Fruit fly (Drosophila melanogaster): ENCODE measurements around the gene CG13775.

Gene CG13775

dm6 chr2L:6967422-6968012 is 10.8 kb upstream of the CG13775 start, which contains the start of gene Sumo:
Gene Sumo (minus strand): TSS chr2L:6967644.
- TF ChIP-seq woc (GFP tag; optimal IDR thresholded peaks at IDR 0.05) = peak; percentile 47
- TF ChIP-seq Hr83 (GFP tag; optimal IDR thresholded peaks at IDR 0.05; ENCODE audit: poor library complexity, severe bottlenecking) = peak; percentile 94
- no peak for TF ChIP-seq Rel (GFP tag; optimal IDR thresholded peaks at IDR 0.05)
- TF ChIP-seq Rel (tag; optimal IDR thresholded peaks at IDR 0.05) = peak; percentile 13
- TF ChIP-seq CG9705 (GFP tag; optimal IDR thresholded peaks at IDR 0.05) = no peak
- peak; percentile 21 for TF ChIP-seq Sp1 (GFP tag; optimal IDR thresholded peaks at IDR 0.05)
- no peak for TF ChIP-seq lola (GFP tag; optimal IDR thresholded peaks at IDR 0.05)
- no peak for TF ChIP-seq brk (GFP tag; optimal IDR thresholded peaks at IDR 0.05)
- TF ChIP-seq Vsx2 (GFP tag; optimal IDR thresholded peaks at IDR 0.05; ENCODE audit: partially characterized antibody) = no peak
- peak; percentile 11 for TF ChIP-seq HLH106 (tag; optimal IDR thresholded peaks at IDR 0.05)
- peak; percentile 22 for TF ChIP-seq rgr (GFP tag; optimal IDR thresholded peaks at IDR 0.05)
- TF ChIP-seq N (GFP tag; optimal IDR thresholded peaks at IDR 0.05) = no peak
- TF ChIP-seq Dif (GFP tag; optimal IDR thresholded peaks at IDR 0.05; ENCODE audit: partially characterized antibody) = no peak
- no peak for TF ChIP-seq dsf (GFP tag; optimal IDR thresholded peaks at IDR 0.05; ENCODE audit: borderline replicate concordance)
- TF ChIP-seq Jra (GFP tag; optimal IDR thresholded peaks at IDR 0.05) = peak; percentile 62

dm6 chr2L:6966309-6966708 is 9.6 kb upstream of the CG13775 start:
- TF ChIP-seq N (GFP tag; optimal IDR thresholded peaks at IDR 0.05) (peak; percentile 31), br (GFP tag; optimal IDR thresholded peaks at IDR 0.05) (no peak), psq (GFP tag; optimal IDR thresholded peaks at IDR 0.05) (peak; percentile 11), OdsH (GFP tag; optimal IDR thresholded peaks at IDR 0.05) (no peak), Jra (GFP tag; optimal IDR thresholded peaks at IDR 0.05) (no peak), lola (GFP tag; optimal IDR thresholded peaks at IDR 0.05) (no peak), Hr83 (GFP tag; optimal IDR thresholded peaks at IDR 0.05; ENCODE audit: poor library complexity, severe bottlenecking) (no peak), CrebA (GFP tag; optimal IDR thresholded peaks at IDR 0.05; ENCODE audit: borderline replicate concordance) (no peak), Sp1 (GFP tag; optimal IDR thresholded peaks at IDR 0.05) (peak; percentile 17), dl (GFP tag; optimal IDR thresholded peaks at IDR 0.05; ENCODE audit: insufficient read depth in 1 of 2, partially characterized antibody in 2 of 2) (no peak), HLH106 (tag; optimal IDR thresholded peaks at IDR 0.05) (peak; percentile 3), Rel (GFP tag; optimal IDR thresholded peaks at IDR 0.05) (no peak), Rel (tag; optimal IDR thresholded peaks at IDR 0.05) (peak; percentile 37), jim (GFP tag; optimal IDR thresholded peaks at IDR 0.05) (no peak)

DNA sequence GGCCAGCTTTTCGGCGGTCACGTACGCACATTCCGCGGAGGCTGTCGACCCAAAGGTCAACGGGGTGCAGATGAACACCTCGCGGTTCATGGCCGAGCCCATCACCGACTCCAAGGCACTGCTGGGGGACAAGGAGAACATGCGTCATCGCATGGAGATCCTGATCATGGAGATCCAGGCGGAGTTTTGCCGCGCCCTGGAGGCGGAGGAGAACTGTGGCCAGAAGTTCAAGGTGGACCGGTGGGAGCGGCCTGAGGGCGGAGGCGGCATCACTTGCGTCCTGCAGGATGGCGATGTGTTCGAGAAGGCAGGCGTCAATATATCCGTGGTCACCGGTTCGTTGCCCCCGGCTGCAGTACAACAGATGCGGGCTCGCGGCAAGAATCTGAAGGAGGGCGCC is 7.9 kb upstream of the CG13775 start:
- TF ChIP-seq Hr78 (GFP tag; optimal IDR thresholded peaks at IDR 0.05) (no peak), Vsx2 (GFP tag; optimal IDR thresholded peaks at IDR 0.05; ENCODE audit: partially characterized antibody) (no peak), Hnf4 (GFP tag; optimal IDR thresholded peaks at IDR 0.05) (no peak), psq (GFP tag; optimal IDR thresholded peaks at IDR 0.05) (no peak), CG32264 (GFP tag; optimal IDR thresholded peaks at IDR 0.05) (no peak), Mio (GFP tag; optimal IDR thresholded peaks at IDR 0.05) (no peak), GATAd (GFP tag; optimal IDR thresholded peaks at IDR 0.05) (no peak), woc (GFP tag; optimal IDR thresholded peaks at IDR 0.05) (no peak), Jra (GFP tag; optimal IDR thresholded peaks at IDR 0.05) (no peak), usp (GFP tag; optimal IDR thresholded peaks at IDR 0.05) (no peak)

dm6 chr2L:6964022-6964434 is 7.3 kb upstream of the CG13775 start, which contains the start of the genes sip2 and Coprox:
Gene sip2 (minus strand): TSS chr2L:6964074.
Gene Coprox (plus strand): TSS chr2L:6964421.
- TF ChIP-seq Vsx2 (GFP tag; optimal IDR thresholded peaks at IDR 0.05; ENCODE audit: partially characterized antibody) (no peak), N (GFP tag; optimal IDR thresholded peaks at IDR 0.05) (no peak), Sp1 (GFP tag; optimal IDR thresholded peaks at IDR 0.05) (peak; percentile 75), jim (GFP tag; optimal IDR thresholded peaks at IDR 0.05) (no peak), Myc (optimal IDR thresholded peaks at IDR 0.05) (peak; percentile 26), Rel (GFP tag; optimal IDR thresholded peaks at IDR 0.05) (no peak), Rel (tag; optimal IDR thresholded peaks at IDR 0.05) (peak; percentile 47), OdsH (GFP tag; optimal IDR thresholded peaks at IDR 0.05) (peak; percentile 66), HLH106 (tag; optimal IDR thresholded peaks at IDR 0.05) (peak; percentile 77), CG9705 (GFP tag; optimal IDR thresholded peaks at IDR 0.05) (peak; percentile 40), rgr (GFP tag; optimal IDR thresholded peaks at IDR 0.05) (peak; percentile 57), woc (GFP tag; optimal IDR thresholded peaks at IDR 0.05) (no peak), psq (GFP tag; optimal IDR thresholded peaks at IDR 0.05) (peak; percentile 47), foxo (GFP tag; optimal IDR thresholded peaks at IDR 0.05) (peak in 1 of 2 experiments; percentile 46), sv (GFP tag; optimal IDR thresholded peaks at IDR 0.05) (no peak), Mio (GFP tag; optimal IDR thresholded peaks at IDR 0.05) (no peak), brk (GFP tag; optimal IDR thresholded peaks at IDR 0.05) (no peak)

All from whole organism, wandering third instar larva.